Worm (Caenorhabditis elegans) whole organism, L1 larva: Measurements from ENCODE around the gene F09G2.2.

ENCODE experiments used
- C34B4.2 ChIP-seq: sonication (generic microtip); optimal IDR thresholded peaks from 2 replicates; lab custom pipeline; 2017; ENCODE audit warnings: mild to moderate bottlenecking, missing genetic modification characterization, missing compliant biosample characterization
- F16B12.6 ChIP-seq: fragments of 150-350 bp; optimal IDR thresholded peaks from 2 replicates; lab custom pipeline; 2014; ENCODE audit warnings: missing biosample characterization, missing genetic modification characterization
- Y116A8C.19 ChIP-seq: sonication (generic microtip); optimal IDR thresholded peaks from 2 replicates; lab custom pipeline; 2016; ENCODE audit warnings: missing compliant biosample characterization, missing genetic modification characterization, borderline replicate concordance
- ama-1 ChIP-seq: fragments of 150-350 bp; optimal IDR thresholded peaks from 2 replicates; lab custom pipeline; 2014
- blmp-1 ChIP-seq: fragments of 150-350 bp; optimal IDR thresholded peaks from 2 replicates; lab custom pipeline; 2014; ENCODE audit warnings: missing biosample characterization, missing genetic modification characterization
- ceh-8 ChIP-seq: fragments of 200-800 bp; sonication (Bioruptor generic); optimal IDR thresholded peaks from 2 replicates; lab custom pipeline; 2018; ENCODE audit warnings: mild to moderate bottlenecking, missing genetic modification characterization, moderate library complexity, missing compliant biosample characterization
- ceh-82 ChIP-seq, 3 experiments: fragments of 150-350 bp in 1 of 3; sonication (generic microtip) in 2 of 3; optimal IDR thresholded peaks; 2 replicates each; lab custom pipeline; 2014 to 2017; ENCODE audit warnings: missing biosample characterization in 3 of 3, missing genetic modification characterization in 3 of 3
- ces-1 ChIP-seq: fragments of 150-350 bp; optimal IDR thresholded peaks from 2 replicates; lab custom pipeline; 2014; ENCODE audit warnings: missing biosample characterization, missing genetic modification reagents, missing genetic modification characterization
- dpl-1 ChIP-seq, 3 experiments: fragments of 150-350 bp in 2 of 3; sonication (generic microtip) in 1 of 3; optimal IDR thresholded peaks; 2 replicates each; lab custom pipeline; 2014 to 2017; ENCODE audit warnings: missing biosample characterization in 3 of 3, missing genetic modification characterization in 3 of 3, missing genetic modification reagents in 3 of 3
- dsc-1 ChIP-seq: sonication (generic microtip); optimal IDR thresholded peaks from 2 replicates; lab custom pipeline; 2016; ENCODE audit warnings: mild to moderate bottlenecking, missing genetic modification characterization, missing compliant biosample characterization
- efl-1 ChIP-seq, 4 experiments: fragments of 150-350 bp; optimal IDR thresholded peaks in 3 of 4; peaks in 1 of 4; 1 replicate in 1 of 4; 2 replicates in 3 of 4; lab custom pipeline; 2014; ENCODE audit warnings: missing biosample characterization in 2 of 4, missing genetic modification characterization in 2 of 4, missing genetic modification reagents in 2 of 4
- egl-27 ChIP-seq, 2 experiments: fragments of 150-350 bp in 1 of 2; sonication (generic microtip); optimal IDR thresholded peaks; 3 replicates each; lab custom pipeline; 2017 to 2018; ENCODE audit warnings: missing biosample characterization in 2 of 2, missing genetic modification characterization in 2 of 2, missing genetic modification reagents in 2 of 2
- elt-3 ChIP-seq, 6 experiments: fragments of 150-350 bp in 1 of 6; sonication (generic microtip); optimal IDR thresholded peaks; 2 replicates each; lab custom pipeline; 2017 to 2018; ENCODE audit warnings: missing biosample characterization in 6 of 6, missing genetic modification characterization in 6 of 6, inconsistent platforms in 1 of 6
- fkh-10 ChIP-seq: sonication (generic microtip); optimal IDR thresholded peaks from 2 replicates; lab custom pipeline; 2017; ENCODE audit warnings: missing biosample characterization, missing genetic modification reagents, missing genetic modification characterization
- fkh-8 ChIP-seq: sonication (generic microtip); optimal IDR thresholded peaks from 2 replicates; lab custom pipeline; 2016; ENCODE audit warnings: mild to moderate bottlenecking, missing genetic modification characterization, missing compliant biosample characterization
- grh-1 ChIP-seq: fragments of 200-800 bp; sonication (Bioruptor generic); IDR thresholded peaks from 2 replicates; pipeline ENCODE4 v1.3.6; 2022; ENCODE audit warnings: missing genetic modification reagents, missing genetic modification characterization, missing compliant biosample characterization
- hlh-17 ChIP-seq: fragments of 200-800 bp; sonication (Bioruptor generic); optimal IDR thresholded peaks from 2 replicates; lab custom pipeline; 2018; ENCODE audit warnings: missing genetic modification characterization, mild to moderate bottlenecking, missing compliant biosample characterization, moderate library complexity, borderline replicate concordance
- hlh-4 ChIP-seq: sonication (generic microtip); optimal IDR thresholded peaks from 2 replicates; lab custom pipeline; 2016; ENCODE audit warnings: mild to moderate bottlenecking, missing genetic modification characterization, missing compliant biosample characterization
- hpl-2 ChIP-seq: fragments of 150-350 bp; optimal IDR thresholded peaks from 2 replicates; lab custom pipeline; 2014; ENCODE audit warnings: missing biosample characterization, missing genetic modification reagents, missing genetic modification characterization
- isw-1 ChIP-seq: fragments of 200-800 bp; sonication (Bioruptor generic); IDR thresholded peaks from 2 replicates; pipeline ENCODE4 v1.3.6; 2022; ENCODE audit warnings: missing genetic modification characterization, missing compliant biosample characterization
- lin-13 ChIP-seq: fragments of 150-350 bp; optimal IDR thresholded peaks from 2 replicates; lab custom pipeline; 2014; ENCODE audit warnings: missing biosample characterization, missing genetic modification reagents, missing genetic modification characterization
- lin-14 ChIP-seq: fragments of 200-800 bp; sonication (Bioruptor generic); optimal IDR thresholded peaks from 2 replicates; lab custom pipeline; 2018; ENCODE audit warnings: mild to moderate bottlenecking, missing genetic modification characterization, moderate library complexity, missing compliant biosample characterization
- lin-15B ChIP-seq: fragments of 150-350 bp; sonication (generic microtip); optimal IDR thresholded peaks from 3 replicates; lab custom pipeline; 2014; ENCODE audit warnings: missing biosample characterization, missing genetic modification characterization
- lin-35 ChIP-seq, 2 experiments: fragments of 150-350 bp; optimal IDR thresholded peaks; 2 replicates each; lab custom pipeline; 2014; ENCODE audit warnings: missing biosample characterization in 2 of 2, missing genetic modification characterization in 2 of 2, missing genetic modification reagents in 2 of 2
- lin-39 ChIP-seq: fragments of 150-350 bp; optimal IDR thresholded peaks from 2 replicates; lab custom pipeline; 2014; ENCODE audit warnings: missing biosample characterization, missing genetic modification reagents, missing genetic modification characterization
- mab-9 ChIP-seq: fragments of 200-800 bp; sonication (Bioruptor generic); IDR thresholded peaks from 2 replicates; pipeline ENCODE4 v1.3.6; 2022; ENCODE audit warnings: missing genetic modification reagents, missing genetic modification characterization, missing compliant biosample characterization
- mep-1 ChIP-seq: fragments of 150-350 bp; optimal IDR thresholded peaks from 2 replicates; lab custom pipeline; 2014; ENCODE audit warnings: missing biosample characterization, missing genetic modification characterization
- nhr-11 ChIP-seq: fragments of 150-350 bp; optimal IDR thresholded peaks from 2 replicates; lab custom pipeline; 2014; ENCODE audit warnings: missing biosample characterization, missing genetic modification characterization
- nhr-20 ChIP-seq: sonication (generic microtip); optimal IDR thresholded peaks from 2 replicates; lab custom pipeline; 2016; ENCODE audit warnings: mild to moderate bottlenecking, missing genetic modification characterization, missing compliant biosample characterization
- nhr-28 ChIP-seq: fragments of 150-350 bp; optimal IDR thresholded peaks from 2 replicates; lab custom pipeline; 2014; ENCODE audit warnings: missing biosample characterization, missing genetic modification characterization
- nhr-77 ChIP-seq: fragments of 150-350 bp; optimal IDR thresholded peaks from 2 replicates; lab custom pipeline; 2014; ENCODE audit warnings: missing biosample characterization, missing genetic modification characterization
- rnt-1 ChIP-seq: sonication (generic microtip); optimal IDR thresholded peaks from 2 replicates; lab custom pipeline; 2016; ENCODE audit warnings: mild to moderate bottlenecking, missing genetic modification characterization, moderate library complexity, missing compliant biosample characterization
- snu-23 ChIP-seq: sonication (generic microtip); optimal IDR thresholded peaks from 2 replicates; lab custom pipeline; 2016; ENCODE audit warnings: missing genetic modification characterization, missing compliant biosample characterization
- sptf-1 ChIP-seq: fragments of 150-350 bp; optimal IDR thresholded peaks from 2 replicates; lab custom pipeline; 2014; ENCODE audit warnings: missing biosample characterization, missing genetic modification characterization
- sup-37 ChIP-seq: fragments of 200-800 bp; sonication (Bioruptor generic); optimal IDR thresholded peaks from 2 replicates; lab custom pipeline; 2018; ENCODE audit warnings: mild to moderate bottlenecking, missing genetic modification characterization, missing compliant biosample characterization
- tlp-1 ChIP-seq: fragments of 150-350 bp; optimal IDR thresholded peaks from 2 replicates; lab custom pipeline; 2014; ENCODE audit warnings: missing biosample characterization, missing genetic modification characterization
- unc-130 ChIP-seq: fragments of 150-350 bp; optimal IDR thresholded peaks from 2 replicates; lab custom pipeline; 2017; ENCODE audit warnings: missing biosample characterization, missing genetic modification characterization, inconsistent platforms
- unc-30 ChIP-seq: sonication (generic microtip); optimal IDR thresholded peaks from 2 replicates; lab custom pipeline; 2017; ENCODE audit warnings: missing biosample characterization, missing genetic modification characterization
- unc-86 ChIP-seq: sonication (generic microtip); optimal IDR thresholded peaks from 2 replicates; lab custom pipeline; 2016; ENCODE audit warnings: missing genetic modification characterization, missing compliant biosample characterization
- unc-98 ChIP-seq: fragments of 200-800 bp; sonication (Bioruptor generic); IDR thresholded peaks from 2 replicates; pipeline ENCODE4 v1.3.6; 2022; ENCODE audit warnings: missing genetic modification characterization, missing compliant biosample characterization
- vab-15 ChIP-seq: sonication (generic microtip); optimal IDR thresholded peaks from 2 replicates; lab custom pipeline; 2017; ENCODE audit warnings: missing genotype, mild to moderate bottlenecking, missing genetic modification characterization, missing compliant biosample characterization
- xbp-1 ChIP-seq: sonication (generic microtip); optimal IDR thresholded peaks from 2 replicates; lab custom pipeline; 2016; ENCODE audit warnings: missing genetic modification characterization, missing compliant biosample characterization
- zag-1 ChIP-seq: fragments of 150-350 bp; optimal IDR thresholded peaks from 2 replicates; lab custom pipeline; 2014; ENCODE audit warnings: missing biosample characterization, missing genetic modification characterization
- ztf-4 ChIP-seq: fragments of 150-350 bp; optimal IDR thresholded peaks from 2 replicates; lab custom pipeline; 2014; ENCODE audit warnings: missing biosample characterization, missing genetic modification characterization

Gene F09G2.2

ce11 chrV:7224353-7224752 lies 27.6 kb downstream of the F09G2.2 start:
- TF ChIP-seq ama-1 (lab: Kevin White, UChicago) (no peak), nhr-28 (tag; lab: Kevin White, UChicago) (no peak), hlh-17 (GFP tag; lab: Kevin White, UChicago) (no peak), unc-86 (tag; lab: Kevin White, UChicago) (no peak), dpl-1 (GFP tag; optimal IDR thresholded peaks at IDR 0.05; lab: Kevin White, UChicago) (no peak), elt-3 (tag; optimal IDR thresholded peaks at IDR 0.05; lab: Kevin White, UChicago) (no peak), xbp-1 (tag; lab: Kevin White, UChicago) (no peak), unc-30 (tag; lab: Kevin White, UChicago) (no peak), efl-1 (optimal IDR thresholded peaks at IDR 0.05; lab: Kevin White, UChicago) (no peak), efl-1 (GFP tag; optimal IDR thresholded peaks at IDR 0.05 in 1 of 2; lab: Kevin White, UChicago) (no peak)

ce11 chrV:7224947-7225346 lies 28.2 kb downstream of the F09G2.2 start, which contains the start of gene fkb-3:
fkb-3 (plus strand) TSS chrV:7225223.
- TF ChIP-seq mep-1 (tag; lab: Kevin White, UChicago) (peak; percentile 20), grh-1 (GFP tag; lab: Robert Waterston, UW) (no peak), tlp-1 (tag; lab: Kevin White, UChicago) (no peak), C34B4.2 (tag; lab: Kevin White, UChicago) (no peak), Y116A8C.19 (tag; lab: Kevin White, UChicago) (no peak), sup-37 (GFP tag; lab: Kevin White, UChicago) (no peak), isw-1 (no peak), ces-1 (GFP tag; lab: Kevin White, UChicago) (no peak), F16B12.6 (tag; lab: Kevin White, UChicago) (no peak), sptf-1 (no peak), dsc-1 (tag; lab: Kevin White, UChicago) (no peak), lin-13 (GFP tag; lab: Kevin White, UChicago) (no peak), snu-23 (GFP tag; lab: Kevin White, UChicago) (no peak), hpl-2 (no peak), zag-1 (no peak), xbp-1 (tag; lab: Kevin White, UChicago) (no peak), unc-98 (GFP tag; lab: Robert Waterston, UW) (no peak), ceh-8 (GFP tag; lab: Kevin White, UChicago) (no peak), lin-35 (GFP tag; optimal IDR thresholded peaks at IDR 0.05; lab: Kevin White, UChicago) (no peak), hlh-4 (no peak), nhr-20 (tag; lab: Kevin White, UChicago) (no peak), fkh-8 (no peak), nhr-11 (tag; lab: Kevin White, UChicago) (no peak), rnt-1 (peak; percentile 3), lin-14 (GFP tag; lab: Kevin White, UChicago) (peak; percentile 46), unc-130 (no peak), ztf-4 (tag; lab: Kevin White, UChicago) (no peak), lin-39 (tag; lab: Kevin White, UChicago) (no peak), nhr-77 (tag; lab: Kevin White, UChicago) (no peak), egl-27 (tag; optimal IDR thresholded peaks at IDR 0.05; lab: Kevin White, UChicago) (no peak), lin-15B (tag; lab: Kevin White, UChicago) (no peak), unc-30 (tag; lab: Kevin White, UChicago) (no peak), blmp-1 (tag; lab: Kevin White, UChicago) (peak; percentile 68), fkh-10 (GFP tag; lab: Kevin White, UChicago) (no peak), elt-3 (tag; optimal IDR thresholded peaks at IDR 0.05; lab: Kevin White, UChicago) (peak in 1 of 6 experiments; percentile 38), vab-15 (tag; lab: Kevin White, UChicago) (no peak), mab-9 (GFP tag; lab: Robert Waterston, UW) (no peak), ceh-82 (tag; optimal IDR thresholded peaks at IDR 0.05; lab: Kevin White, UChicago) (no peak)
